Fruit fly (Drosophila melanogaster): ENCODE measurements around the gene CG15765.

CG15765 gene

dm6 chrX:5783260-5784040, 34.9 kb upstream of the CG15765 start (continued):
- TF ChIP-seq dpn (GFP tag; optimal IDR thresholded peaks at IDR 0.05) = peak in 1 of 2 experiments; percentile 24
- TF ChIP-seq CG7372 (GFP tag; IDR thresholded peaks at IDR 0.05) = no peak
- no peak for TF ChIP-seq CG3995 (GFP tag; optimal IDR thresholded peaks at IDR 0.05)
- TF ChIP-seq ATbp (GFP tag; optimal IDR thresholded peaks at IDR 0.05) = peak; percentile 64
- TF ChIP-seq zfh1 (GFP tag; IDR thresholded peaks at IDR 0.05) = peak; percentile 53; the same call in 1 of the 3 replicates
- peak; percentile 84 for TF ChIP-seq Blimp-1 (GFP tag; optimal IDR thresholded peaks at IDR 0.05)
- peak; percentile 35 for TF ChIP-seq CG10209 (GFP tag; optimal IDR thresholded peaks at IDR 0.05)
- peak; percentile 75 for TF ChIP-seq Drgx (GFP tag; IDR thresholded peaks at IDR 0.05)
- peak; percentile 1 for TF ChIP-seq tap (tag; optimal IDR thresholded peaks at IDR 0.05)
- peak; percentile 76 for TF ChIP-seq dmrt99B (tag; optimal IDR thresholded peaks at IDR 0.05)
- peak in 1 of 2 experiments; percentile 24 for TF ChIP-seq chif (GFP tag; optimal IDR thresholded peaks at IDR 0.05)
- no peak for TF ChIP-seq cwo (GFP tag; optimal IDR thresholded peaks at IDR 0.05)
- TF ChIP-seq ase (GFP tag; IDR thresholded peaks at IDR 0.05) = 0 out of 3 replicates have a peak, but pooled peaks have one; percentile 28
- no peak for TF ChIP-seq CG14965 (GFP tag; optimal IDR thresholded peaks at IDR 0.05; ENCODE audit: borderline replicate concordance)
- 0 out of 3 replicates have a peak, but pooled peaks have one; percentile 56 for TF ChIP-seq H15 (GFP tag; IDR thresholded peaks at IDR 0.05)
- peak; percentile 31 for TF ChIP-seq ewg (GFP tag; optimal IDR thresholded peaks at IDR 0.05)
- TF ChIP-seq CG15011 (GFP tag; optimal IDR thresholded peaks at IDR 0.05) = no peak
- TF ChIP-seq grau (tag; optimal IDR thresholded peaks at IDR 0.05) = peak; percentile 38
- no peak for TF ChIP-seq shn (GFP tag; optimal IDR thresholded peaks at IDR 0.05)
- TF ChIP-seq CG12071 (GFP tag; optimal IDR thresholded peaks at IDR 0.05) = peak; percentile 22
- TF ChIP-seq CG33213 (GFP tag; optimal IDR thresholded peaks at IDR 0.05) = no peak
- TF ChIP-seq wdn (GFP tag; IDR thresholded peaks at IDR 0.05) = no peak
- TF ChIP-seq onecut (GFP tag; IDR thresholded peaks at IDR 0.05) = 0 out of 2 replicates have a peak, but pooled peaks have one; percentile 22
- TF ChIP-seq CG10979 (tag; optimal IDR thresholded peaks at IDR 0.05) = peak; percentile 63
- no peak for TF ChIP-seq CG6654 (GFP tag; optimal IDR thresholded peaks at IDR 0.05)
- 0 out of 2 replicates have a peak, but pooled peaks have one; percentile 23 for TF ChIP-seq CG14014 (GFP tag; IDR thresholded peaks at IDR 0.05)
- TF ChIP-seq dmrt11E (tag; optimal IDR thresholded peaks at IDR 0.05) = peak; percentile 31
- TF ChIP-seq CG12299 (tag; optimal IDR thresholded peaks at IDR 0.05) = no peak
- no peak for TF ChIP-seq CG10565 (GFP tag; optimal IDR thresholded peaks at IDR 0.05)
- no peak for TF ChIP-seq bbx (GFP tag; IDR thresholded peaks at IDR 0.05; ENCODE audit: partially characterized antibody)
- TF ChIP-seq CG11247 (GFP tag; IDR thresholded peaks at IDR 0.05) = peak; percentile 53
- TF ChIP-seq Ptx1 (GFP tag; IDR thresholded peaks at IDR 0.05) = peak; percentile 49
- TF ChIP-seq NfI (GFP tag; optimal IDR thresholded peaks at IDR 0.05) = peak; percentile 4
- peak; percentile 36; the same call in 1 of the 3 replicates for TF ChIP-seq CG11093 (GFP tag; IDR thresholded peaks at IDR 0.05)
- TF ChIP-seq Oli (tag; optimal IDR thresholded peaks at IDR 0.05) = peak; percentile 70
- TF ChIP-seq CG9727 (GFP tag; optimal IDR thresholded peaks at IDR 0.05) = peak; percentile 9
- TF ChIP-seq ara (GFP tag; IDR thresholded peaks at IDR 0.05) = no peak
- TF ChIP-seq cg (GFP tag; optimal IDR thresholded peaks at IDR 0.05) = peak; percentile 23
- peak; percentile 20 for TF ChIP-seq Abd-B (GFP tag; optimal IDR thresholded peaks at IDR 0.05)
- TF ChIP-seq CG8924 (tag; optimal IDR thresholded peaks at IDR 0.05) = peak; percentile 25
- no peak for TF ChIP-seq insv (GFP tag; optimal IDR thresholded peaks at IDR 0.05)
- TF ChIP-seq CG10543 (GFP tag; optimal IDR thresholded peaks at IDR 0.05) = no peak
- TF ChIP-seq CG2712 (tag; optimal IDR thresholded peaks at IDR 0.05) = peak; percentile 40
- TF ChIP-seq prd (optimal IDR thresholded peaks at IDR 0.05) = no peak
- peak; percentile 55; the same call in 2 of the 3 replicates for TF ChIP-seq prd (GFP tag; IDR thresholded peaks at IDR 0.05)
- no peak for TF ChIP-seq CG2889 (GFP tag; IDR thresholded peaks at IDR 0.05)
- TF ChIP-seq CG17328 (GFP tag; IDR thresholded peaks at IDR 0.05) = 0 out of 2 replicates have a peak, but pooled peaks have one; percentile 34
- TF ChIP-seq ken (GFP tag; IDR thresholded peaks at IDR 0.05) = peak; percentile 64; the same call in 2 of the 3 replicates
